Fruit fly (Drosophila melanogaster) whole organism, prepupa: ENCODE results near the gene CG14431.

Experiments
- CG8632 ChIP-seq: fragments of 200-800 bp; sonication (Bioruptor generic); optimal IDR thresholded peaks from 3 replicates; lab custom pipeline; 2016; ENCODE audit warnings: missing biosample characterization, missing genetic modification characterization
- Gug ChIP-seq: fragments of 200-800 bp; sonication (Bioruptor generic); IDR thresholded peaks from 2 replicates; pipeline ENCODE4 v1.3.6; 2022; ENCODE audit warnings: missing biosample characterization, missing genetic modification characterization
- Hr38 ChIP-seq: sonication (Bioruptor generic); optimal IDR thresholded peaks from 2 replicates; lab custom pipeline; 2016; ENCODE audit warnings: missing biosample characterization, missing genetic modification characterization
- Sox14 ChIP-seq: fragments of 200-800 bp; sonication (Bioruptor generic); optimal IDR thresholded peaks from 3 replicates; lab custom pipeline; 2016; ENCODE audit warnings: missing biosample characterization, missing genetic modification characterization
- dsx ChIP-seq: fragments of 200-800 bp; optimal IDR thresholded peaks from 3 replicates; lab custom pipeline; 2019; ENCODE audit warnings: missing biosample characterization, mild to moderate bottlenecking, missing genetic modification characterization, moderate library complexity; ENCODE audit not compliant: poor library complexity, severe bottlenecking
- pdm3 ChIP-seq: fragments of 200-800 bp; sonication (Bioruptor generic); optimal IDR thresholded peaks from 3 replicates; lab custom pipeline; 2016; ENCODE audit warnings: missing biosample characterization, missing genetic modification characterization

DNA sequence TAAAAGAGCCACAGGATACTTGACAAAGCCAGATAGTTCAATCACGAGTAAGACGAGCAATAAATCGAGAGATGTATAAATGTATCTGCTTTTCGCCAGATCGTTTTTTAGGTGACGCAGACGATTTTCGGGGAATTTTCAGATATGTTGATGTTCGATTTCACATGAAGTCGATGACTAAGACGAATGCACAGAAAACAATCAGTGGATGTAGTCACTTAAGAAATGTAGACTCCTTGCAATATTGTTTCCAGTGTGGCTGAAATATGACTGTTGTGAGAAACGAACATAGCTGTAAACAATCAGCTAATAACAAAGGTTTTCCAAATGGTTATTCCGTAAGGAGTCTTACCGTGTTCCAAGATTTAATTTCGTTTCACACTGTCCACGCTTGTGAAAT is 88.1 kb downstream of the CG14431 start:
- TF ChIP-seq CG8632 (GFP tag; lab: Kevin White, UChicago) (no peak), Gug (GFP tag; lab: Robert Waterston, UW) (no peak), Hr38 (GFP tag; lab: Kevin White, UChicago) (no peak), pdm3 (no peak), dsx (GFP tag; lab: Kevin White, UChicago) (no peak), Sox14 (GFP tag; lab: Kevin White, UChicago) (no peak)
